Worm (Caenorhabditis elegans): ENCODE results near the gene dve-1.
"Not testable (repeated sequence)": the region's sequence is repeated elsewhere in the genome, so short reads cannot be mapped to it uniquely, and the experiment has no call there.

Gene dve-1

DNA sequence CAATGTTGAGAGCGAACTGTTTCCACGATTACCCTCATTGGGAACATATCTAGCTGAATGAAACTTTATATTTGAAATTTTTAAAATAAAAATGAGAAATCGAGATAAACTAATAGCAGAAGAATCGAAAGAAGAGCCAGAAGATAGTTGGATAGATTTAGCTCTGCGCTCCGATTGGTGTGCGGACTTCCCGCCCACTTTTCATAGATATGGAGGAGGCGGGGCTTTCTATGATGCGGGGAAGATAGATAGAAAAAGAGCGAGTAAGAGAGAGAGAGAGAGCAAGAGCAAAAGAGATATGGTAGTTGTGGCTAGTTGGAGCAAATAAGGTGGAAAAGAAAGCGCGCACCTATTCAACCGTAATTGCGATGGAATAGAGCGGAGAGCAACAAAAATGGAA lies at the start of gene dve-1:
Gene dve-1, minus strand, starts transcription at position 66 of the 400 bp plus-strand sequence.
- no peak for TF ChIP-seq fax-1 (tag; optimal IDR thresholded peaks at IDR 0.05)
- TF ChIP-seq sdc-2 (tag; optimal IDR thresholded peaks at IDR 0.05) = peak; percentile 10
- no peak for TF ChIP-seq tbx-2 (tag; optimal IDR thresholded peaks at IDR 0.05)
- TF ChIP-seq elt-2 (tag; optimal IDR thresholded peaks at IDR 0.05) = no peak
- no peak for TF ChIP-seq ceh-9 (tag; optimal IDR thresholded peaks at IDR 0.05)
- TF ChIP-seq pat-9 (tag; optimal IDR thresholded peaks at IDR 0.05) = no peak
- peak; percentile 87 for TF ChIP-seq nfya-1 (tag; optimal IDR thresholded peaks at IDR 0.05)

DNA sequence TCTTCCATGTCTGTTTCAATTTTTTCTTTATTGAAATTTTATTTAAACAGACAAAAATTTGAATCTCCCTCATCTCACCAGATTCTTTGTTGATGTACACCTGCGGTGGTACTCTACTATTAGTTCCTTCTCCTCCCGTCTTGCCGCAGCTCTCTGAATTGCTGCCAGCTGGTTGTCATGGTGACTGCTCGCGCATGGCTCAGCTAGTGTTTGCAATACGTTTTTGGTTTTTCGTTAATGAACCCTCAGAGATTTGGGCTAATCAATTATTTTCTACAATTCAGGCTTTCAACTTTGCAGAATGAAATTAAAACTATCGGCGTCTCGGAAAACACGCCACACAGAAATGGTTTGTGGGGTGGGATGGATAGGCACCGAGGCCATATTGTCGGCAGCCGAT lies 47.5 kb upstream of the dve-1 start, which contains the start of gene che-2:
Gene che-2, plus strand, starts transcription at position 301 of the 400 bp plus-strand sequence.
- no peak for TF ChIP-seq ceh-18 (tag; optimal IDR thresholded peaks at IDR 0.05)
- no peak for TF ChIP-seq tbx-7 (tag; optimal IDR thresholded peaks at IDR 0.05)
- no peak for TF ChIP-seq C38D4.7 (GFP tag; optimal IDR thresholded peaks at IDR 0.05)
- TF ChIP-seq hlh-13 (GFP tag; optimal IDR thresholded peaks at IDR 0.05) = no peak
- TF ChIP-seq pros-1 (tag; optimal IDR thresholded peaks at IDR 0.05) = no peak
- no peak for TF ChIP-seq pha-4 (tag; optimal IDR thresholded peaks at IDR 0.05)
- no peak for TF ChIP-seq ref-2 (tag; optimal IDR thresholded peaks at IDR 0.05)
- no peak for TF ChIP-seq hlh-15 (tag; optimal IDR thresholded peaks at IDR 0.05)
- TF ChIP-seq ttx-3 (tag; optimal IDR thresholded peaks at IDR 0.05) = no peak
- TF ChIP-seq syd-9 (tag; optimal IDR thresholded peaks at IDR 0.05) = no peak

ce11 chrX:476261-476660 lies 42.6 kb upstream of the dve-1 start, which contains the start of gene F38G1.3:
F38G1.3 (plus strand) TSS chrX:476561.
- TF ChIP-seq unc-55 (GFP tag; optimal IDR thresholded peaks at IDR 0.05) (no peak), ceh-9 (tag; optimal IDR thresholded peaks at IDR 0.05) (no peak), che-1 (tag; optimal IDR thresholded peaks at IDR 0.05) (no peak), ets-4 (tag; optimal IDR thresholded peaks at IDR 0.05) (no peak), odd-2 (tag; optimal IDR thresholded peaks at IDR 0.05) (no peak), ceh-6 (GFP tag; optimal IDR thresholded peaks at IDR 0.05) (no peak), ceh-30 (tag; optimal IDR thresholded peaks at IDR 0.05) (no peak), hlh-30 (tag; optimal IDR thresholded peaks at IDR 0.05; ENCODE audit: insufficient read depth) (no peak), T23F11.4 (GFP tag; optimal IDR thresholded peaks at IDR 0.05) (no peak), nhr-11 (tag; optimal IDR thresholded peaks at IDR 0.05) (no peak), zip-5 (tag; optimal IDR thresholded peaks at IDR 0.05) (no peak), C38D4.7 (GFP tag; optimal IDR thresholded peaks at IDR 0.05) (no peak), hlh-6 (tag; optimal IDR thresholded peaks at IDR 0.05) (no peak)

ce11 chrX:467338-467823 lies 33.8 kb upstream of the dve-1 start:
- TF ChIP-seq hlh-8 (tag; optimal IDR thresholded peaks at IDR 0.05) = peak; percentile 2
- TF ChIP-seq pha-2 (tag; optimal IDR thresholded peaks at IDR 0.05) = no peak
- peak; percentile 12 for TF ChIP-seq elt-2 (tag; optimal IDR thresholded peaks at IDR 0.05)
- TF ChIP-seq ceh-14 (tag; optimal IDR thresholded peaks at IDR 0.05) = no peak
- no peak for TF ChIP-seq ceh-30 (tag; optimal IDR thresholded peaks at IDR 0.05)
- TF ChIP-seq ets-4 (tag; optimal IDR thresholded peaks at IDR 0.05) = no peak
- no peak for TF ChIP-seq gmeb-2 (tag; optimal IDR thresholded peaks at IDR 0.05)
- TF ChIP-seq nhr-11 (tag; optimal IDR thresholded peaks at IDR 0.05) = no peak

DNA sequence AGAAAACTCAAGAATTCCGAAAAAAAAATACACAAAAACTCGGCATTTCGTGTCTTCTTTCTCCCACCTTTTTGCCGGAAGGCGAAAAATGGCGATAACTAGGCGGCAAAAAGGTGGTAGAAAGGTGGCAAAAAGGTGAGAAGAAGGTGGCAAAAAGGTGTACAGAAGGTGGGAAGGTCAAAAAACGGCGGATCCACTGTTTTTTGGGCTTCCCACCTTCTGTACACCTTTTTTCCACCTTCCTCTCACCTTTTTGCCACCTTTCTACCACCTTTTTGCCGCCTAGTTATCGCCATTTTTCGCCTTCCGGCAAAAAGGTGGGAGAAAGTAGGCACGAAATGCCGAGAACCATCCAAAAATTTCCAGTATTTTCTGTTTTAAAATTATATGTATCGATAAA lies 32.3 kb upstream of the dve-1 start:
- TF ChIP-seq unc-3 (GFP tag; conservative IDR thresholded peaks at IDR 0.05) = 0 out of 2 replicates have a peak, but pooled peaks have one; percentile 33
- not testable (repeated sequence) for TF ChIP-seq unc-3 (tag; optimal IDR thresholded peaks at IDR 0.05)
